Worm (Caenorhabditis elegans) whole organism, young adult: ENCODE measurements around the gene rec-8.

Source experiments
- fkh-3 ChIP-seq: sonication (generic microtip); optimal IDR thresholded peaks from 2 replicates; lab custom pipeline; 2016; ENCODE audit warnings: mild to moderate bottlenecking, missing genetic modification characterization, missing compliant biosample characterization
- pbrm-1 ChIP-seq: fragments of 200-800 bp; sonication (Bioruptor generic); IDR thresholded peaks from 2 replicates; pipeline ENCODE4 v1.3.6; 2022; ENCODE audit warnings: missing genetic modification reagents, missing genetic modification characterization, missing compliant biosample characterization
- sea-2 ChIP-seq: fragments of 200-800 bp; sonication (Bioruptor generic); IDR thresholded peaks from 2 replicates; pipeline ENCODE4 v1.3.6; 2022; ENCODE audit warnings: missing genetic modification characterization, missing compliant biosample characterization

- no peak for TF ChIP-seq fkh-3
- no peak for TF ChIP-seq pbrm-1
- TF ChIP-seq sea-2 = no peak
Observed at ce11 chrIV:13393246-13393716, 40.3 kb upstream of the rec-8 start.
